Fruit fly (Drosophila melanogaster): ENCODE data around the gene CG4998.

DNA sequence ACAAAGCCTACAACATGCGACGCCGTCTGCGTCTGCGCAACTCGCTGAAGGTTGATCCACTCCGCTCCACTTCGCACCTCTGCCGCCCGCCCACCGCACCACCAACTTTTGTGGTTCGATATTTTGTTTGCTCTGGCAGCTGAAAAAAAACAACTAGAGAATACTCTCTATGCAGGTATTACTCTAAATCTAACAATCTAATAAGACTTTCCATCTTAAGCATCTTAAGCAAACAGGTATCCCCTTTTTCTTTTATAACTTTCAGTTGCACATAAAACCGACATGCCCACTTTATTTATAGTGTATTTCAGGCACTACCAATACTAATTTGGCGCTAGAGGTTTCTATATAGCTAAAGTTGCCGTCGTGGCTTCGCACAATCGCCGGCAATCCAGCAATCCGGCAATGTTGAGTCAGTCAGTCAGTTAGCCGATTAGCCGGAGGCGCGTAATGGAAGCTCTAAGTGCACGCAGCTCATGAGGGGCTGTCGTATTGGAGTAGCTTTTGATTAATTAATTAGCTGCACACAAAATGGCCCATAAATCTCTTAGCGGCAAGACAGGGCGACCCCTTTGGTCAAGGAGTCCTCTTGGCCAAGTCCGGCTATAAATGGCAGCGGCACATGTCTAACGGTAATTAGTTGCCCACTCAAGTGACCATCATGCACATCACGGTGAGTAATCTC, 10.5 kb upstream of the CG4998 start, which contains the start of gene CG13058:
- no peak for TF ChIP-seq CTCF (optimal IDR thresholded peaks at IDR 0.05)
- TF ChIP-seq CG8478 (optimal IDR thresholded peaks at IDR 0.05), result no peak

Measured in S2 (cell line).